Fruit fly (Drosophila melanogaster) whole organism, prepupa: ENCODE data around the gene CG14427.

ENCODE experiments used
- CG10631 ChIP-seq: fragments of 200-800 bp; sonication (Bioruptor generic); optimal IDR thresholded peaks from 2 replicates; lab custom pipeline; 2016; ENCODE audit warnings: missing biosample characterization, missing genetic modification characterization
- CG11294 ChIP-seq: fragments of 200-800 bp; sonication (Bioruptor generic); IDR thresholded peaks from 2 replicates; pipeline ENCODE4 v1.3.6; 2022; ENCODE audit warnings: missing biosample characterization, missing genetic modification characterization
- CG11762 ChIP-seq: fragments of 200-800 bp; sonication (Bioruptor generic); optimal IDR thresholded peaks from 3 replicates; lab custom pipeline; 2016; ENCODE audit warnings: missing biosample characterization, missing genetic modification characterization; ENCODE audit not compliant: insufficient read depth
- CG1621 ChIP-seq: fragments of 200-800 bp; sonication (Bioruptor generic); optimal IDR thresholded peaks from 3 replicates; lab custom pipeline; 2018; ENCODE audit warnings: missing biosample characterization, mild to moderate bottlenecking, missing genetic modification characterization
- CG31627 ChIP-seq: fragments of 200-800 bp; sonication (Bioruptor generic); optimal IDR thresholded peaks from 3 replicates; lab custom pipeline; 2016; ENCODE audit warnings: missing biosample characterization, missing genetic modification characterization
- CG32006 ChIP-seq: fragments of 200-800 bp; sonication (Bioruptor generic); optimal IDR thresholded peaks from 3 replicates; lab custom pipeline; 2017; ENCODE audit warnings: missing biosample characterization, mild to moderate bottlenecking, missing genetic modification characterization
- CG34406 ChIP-seq: fragments of 200-800 bp; sonication (Bioruptor generic); optimal IDR thresholded peaks from 3 replicates; lab custom pipeline; 2016; ENCODE audit warnings: missing biosample characterization, missing genetic modification characterization
- CG4318 ChIP-seq: fragments of 200-800 bp; sonication (Bioruptor generic); optimal IDR thresholded peaks from 3 replicates; lab custom pipeline; 2017; ENCODE audit warnings: missing biosample characterization, mild to moderate bottlenecking, missing genetic modification characterization
- CG6276 ChIP-seq: fragments of 200-800 bp; sonication (Bioruptor generic); optimal IDR thresholded peaks from 2 replicates; lab custom pipeline; 2017; ENCODE audit warnings: missing biosample characterization, mild to moderate bottlenecking, missing genetic modification characterization
- CG6792 ChIP-seq: fragments of 200-800 bp; sonication (Bioruptor generic); optimal IDR thresholded peaks from 3 replicates; lab custom pipeline; 2016; ENCODE audit warnings: missing biosample characterization, missing genetic modification characterization
- CG6808 ChIP-seq: fragments of 200-800 bp; sonication (Bioruptor generic); optimal IDR thresholded peaks from 3 replicates; lab custom pipeline; 2017; ENCODE audit warnings: missing biosample characterization, missing genetic modification characterization, mild to moderate bottlenecking, moderate library complexity, missing genetic modification reagents
- CG8119 ChIP-seq: fragments of 200-800 bp; sonication (Bioruptor generic); IDR thresholded peaks from 3 replicates; pipeline ENCODE4 v1.3.6; 2022; ENCODE audit warnings: missing biosample characterization, missing genetic modification characterization
- CG8632 ChIP-seq: fragments of 200-800 bp; sonication (Bioruptor generic); optimal IDR thresholded peaks from 3 replicates; lab custom pipeline; 2016; ENCODE audit warnings: missing biosample characterization, missing genetic modification characterization
- Eip78C ChIP-seq: fragments of 200-800 bp; sonication (Bioruptor generic); peaks from one replicate; lab custom pipeline; 2016; ENCODE audit warnings: missing biosample characterization, missing genetic modification characterization
- Eip93F ChIP-seq: fragments of 200-800 bp; sonication (Bioruptor generic); optimal IDR thresholded peaks from 2 replicates; lab custom pipeline; 2016; ENCODE audit warnings: missing biosample characterization, mild to moderate bottlenecking, missing genetic modification characterization
- Hr38 ChIP-seq: sonication (Bioruptor generic); optimal IDR thresholded peaks from 2 replicates; lab custom pipeline; 2016; ENCODE audit warnings: missing biosample characterization, missing genetic modification characterization
- Hr39 ChIP-seq: fragments of 200-800 bp; sonication (Bioruptor generic); optimal IDR thresholded peaks from 2 replicates; lab custom pipeline; 2016; ENCODE audit warnings: missing biosample characterization, missing genetic modification characterization
- Lpt ChIP-seq: fragments of 200-800 bp; sonication (Bioruptor generic); optimal IDR thresholded peaks from 3 replicates; lab custom pipeline; 2016; ENCODE audit warnings: missing biosample characterization, missing genetic modification characterization
- Met ChIP-seq: fragments of 200-800 bp; sonication (Bioruptor generic); optimal IDR thresholded peaks from 3 replicates; lab custom pipeline; 2016; ENCODE audit warnings: missing biosample characterization, missing genetic modification characterization
- Smox ChIP-seq: fragments of 200-800 bp; sonication (Bioruptor generic); optimal IDR thresholded peaks from 3 replicates; lab custom pipeline; 2016; ENCODE audit warnings: missing biosample characterization, missing genetic modification characterization
- Sox14 ChIP-seq: fragments of 200-800 bp; sonication (Bioruptor generic); optimal IDR thresholded peaks from 3 replicates; lab custom pipeline; 2016; ENCODE audit warnings: missing biosample characterization, missing genetic modification characterization
- Sox15 ChIP-seq: fragments of 200-800 bp; sonication (Bioruptor generic); optimal IDR thresholded peaks from 3 replicates; lab custom pipeline; 2016; ENCODE audit warnings: missing biosample characterization, missing genetic modification characterization
- achi ChIP-seq: fragments of 200-800 bp; sonication (Bioruptor generic); optimal IDR thresholded peaks from 3 replicates; lab custom pipeline; 2016; ENCODE audit warnings: missing biosample characterization, missing genetic modification characterization
- cyc ChIP-seq: fragments of 200-800 bp; sonication (Bioruptor generic); optimal IDR thresholded peaks from 3 replicates; lab custom pipeline; 2016; ENCODE audit warnings: missing biosample characterization, missing genetic modification characterization
- eg ChIP-seq: fragments of 200-800 bp; sonication (Bioruptor generic); IDR thresholded peaks from 3 replicates; pipeline ENCODE4 v1.3.6; 2022; ENCODE audit warnings: missing biosample characterization, missing genetic modification characterization
- pdm3 ChIP-seq: fragments of 200-800 bp; sonication (Bioruptor generic); optimal IDR thresholded peaks from 3 replicates; lab custom pipeline; 2016; ENCODE audit warnings: missing biosample characterization, missing genetic modification characterization
- salr ChIP-seq, 2 experiments: fragments of 200-800 bp; sonication (Bioruptor generic); optimal IDR thresholded peaks; 3 replicates each; lab custom pipeline; 2016 to 2018; ENCODE audit warnings: missing biosample characterization in 2 of 2, missing genetic modification characterization in 2 of 2, mild to moderate bottlenecking in 1 of 2
- svp ChIP-seq: fragments of 200-800 bp; sonication (Bioruptor generic); peaks from one replicate; lab custom pipeline; 2016; ENCODE audit warnings: missing biosample characterization, missing genetic modification characterization
- vri ChIP-seq: fragments of 200-800 bp; sonication (Bioruptor generic); optimal IDR thresholded peaks from 3 replicates; lab custom pipeline; 2016; ENCODE audit warnings: missing biosample characterization, mild to moderate bottlenecking, missing genetic modification characterization

Gene CG14427

dm6 chrX:7067248-7067647 lies 26.8 kb downstream of the CG14427 start (continued):
- TF ChIP-seq Hr38 (GFP tag; lab: Kevin White, UChicago), result no peak
- no peak for TF ChIP-seq CG1621 (tag; lab: Kevin White, UChicago)
- peak; percentile 50 for TF ChIP-seq svp (GFP tag; lab: Kevin White, UChicago)
- TF ChIP-seq Sox15 (GFP tag; lab: Kevin White, UChicago), result no peak
- TF ChIP-seq CG11762 (GFP tag; lab: Kevin White, UChicago), result no peak
- TF ChIP-seq Hr39, result no peak
- TF ChIP-seq eg (GFP tag; lab: Robert Waterston, UW), result no peak

- TF ChIP-seq Eip78C (GFP tag; lab: Kevin White, UChicago) (peak; percentile 46), pdm3 (no peak), Sox14 (GFP tag; lab: Kevin White, UChicago) (no peak), vri (GFP tag; lab: Kevin White, UChicago) (peak; percentile 10), CG1621 (tag; lab: Kevin White, UChicago) (no peak), CG8632 (no peak)
Observed at dm6 chrX:7068088-7068487, 27.7 kb downstream of the CG14427 start.

DNA sequence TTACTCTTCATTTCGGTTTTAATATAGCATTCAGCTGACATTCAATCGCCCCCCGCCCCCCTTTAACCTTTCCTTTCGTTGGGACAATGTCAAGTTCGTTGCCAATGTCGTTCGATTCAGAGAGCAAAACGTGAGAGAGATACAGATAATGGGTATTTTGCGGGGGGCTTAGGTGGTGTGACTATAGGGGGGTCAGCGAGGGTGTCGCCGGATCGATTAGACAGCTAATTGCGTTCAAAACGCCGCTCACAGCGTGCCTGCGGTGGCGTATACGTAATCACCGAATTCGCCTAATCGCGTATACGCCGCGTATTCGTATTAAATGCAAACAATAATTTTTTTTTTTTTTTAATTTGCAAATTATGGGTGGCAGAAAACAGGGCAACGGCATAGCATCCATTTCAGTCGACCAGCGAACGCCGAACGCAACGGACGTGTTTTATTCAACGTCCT lies 28.6 kb downstream of the CG14427 start, which contains the start of gene CG4607:
Gene CG4607 (plus strand): TSS at position 403 of the 453 bp plus-strand sequence.
- TF ChIP-seq svp (GFP tag; lab: Kevin White, UChicago) (peak; percentile 92), CG34406 (GFP tag; lab: Kevin White, UChicago) (no peak), vri (GFP tag; lab: Kevin White, UChicago) (peak; percentile 74)

dm6 chrX:7073234-7073878 lies 33.0 kb downstream of the CG14427 start:
- TF ChIP-seq vri (GFP tag; lab: Kevin White, UChicago) (peak; percentile 22), CG6792 (no peak), Lpt (GFP tag; lab: Kevin White, UChicago) (no peak), Hr39 (no peak), CG31627 (GFP tag; lab: Kevin White, UChicago) (no peak), pdm3 (no peak)

DNA sequence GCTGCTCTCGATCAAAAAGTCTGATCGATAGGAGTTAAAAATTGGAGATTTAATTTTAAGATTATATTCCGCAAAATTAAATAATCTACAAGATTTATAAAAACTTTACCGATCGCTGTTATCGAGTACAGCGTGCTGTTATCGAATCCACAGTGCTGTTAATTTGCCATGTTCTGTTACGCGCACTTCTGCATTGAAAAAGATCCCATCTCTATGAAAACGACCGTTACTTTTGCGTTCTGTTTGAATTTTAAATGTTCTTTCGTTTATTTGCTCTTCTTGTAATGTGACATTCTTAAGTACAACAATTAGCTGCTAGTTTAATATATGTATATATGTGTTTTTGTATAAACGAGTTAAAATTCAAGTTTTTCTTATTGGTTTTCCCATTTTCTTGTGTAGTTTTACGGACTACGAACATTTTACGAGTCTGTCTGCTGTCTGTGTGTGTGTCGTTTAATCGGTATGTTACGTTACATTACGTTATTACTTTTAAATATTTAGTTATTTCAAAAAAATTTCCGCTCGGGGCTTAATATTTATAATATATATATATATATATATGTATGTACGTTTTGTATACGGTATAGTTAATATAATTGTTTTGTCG lies 34.0 kb downstream of the CG14427 start:
- TF ChIP-seq CG6808 (GFP tag; lab: Kevin White, UChicago) (no peak), CG4318 (GFP tag; lab: Kevin White, UChicago) (no peak), CG6276 (no peak), cyc (no peak), Smox (GFP tag; lab: Kevin White, UChicago) (no peak)
- TF ChIP-seq, all 60 proteins: peak for 0

DNA sequence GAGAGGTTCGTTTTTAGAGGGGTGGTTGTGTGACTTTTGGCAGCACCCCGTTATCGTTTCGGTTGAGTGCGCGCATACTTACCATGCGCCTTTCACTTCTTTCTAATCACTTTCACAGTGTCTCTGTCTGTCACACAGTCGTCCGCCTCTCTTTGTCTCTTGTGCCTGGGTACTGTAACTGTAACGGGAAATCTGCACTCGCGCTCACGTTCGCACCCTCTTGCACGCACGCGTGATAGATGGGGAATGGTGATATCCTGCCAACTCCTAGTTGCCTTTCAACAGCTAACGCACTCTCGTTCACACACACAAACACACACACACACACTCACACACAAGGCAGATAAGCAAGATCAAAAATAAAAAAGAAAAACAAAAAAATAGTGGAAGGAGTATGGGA lies 42.0 kb downstream of the CG14427 start:
- TF ChIP-seq Met (GFP tag; lab: Kevin White, UChicago), result no peak
- TF ChIP-seq achi, result no peak
- TF ChIP-seq Sox14 (GFP tag; lab: Kevin White, UChicago), result no peak
- TF ChIP-seq CG10631 (GFP tag; lab: Kevin White, UChicago), result no peak
- TF ChIP-seq CG11294, result no peak
- no peak for TF ChIP-seq CG8119 (GFP tag; lab: Robert Waterston, UW)
- no peak for TF ChIP-seq CG32006 (GFP tag; lab: Kevin White, UChicago)
- TF ChIP-seq Eip93F (GFP tag; lab: Kevin White, UChicago), result no peak
- TF ChIP-seq CG8632, result no peak
- TF ChIP-seq Lpt (GFP tag; lab: Kevin White, UChicago), result no peak
- TF ChIP-seq salr (GFP tag; optimal IDR thresholded peaks at IDR 0.05; lab: Kevin White, UChicago), result no peak
- no peak for TF ChIP-seq pdm3
- TF ChIP-seq, all 60 proteins: peak for 0
